Fruit fly (Drosophila melanogaster): ENCODE data around the gene D2hgdh.

The D2hgdh gene

dm6 chrX:2158668-2159163 is 17.4 kb downstream of the D2hgdh start, which contains the start of gene wapl (continued):
- no peak for TF ChIP-seq CG12236 (GFP tag; optimal IDR thresholded peaks at IDR 0.05)
- peak; percentile 91 for TF ChIP-seq sna (GFP tag; IDR thresholded peaks at IDR 0.05; ENCODE audit: partially characterized antibody)
- TF ChIP-seq CG10979 (tag; optimal IDR thresholded peaks at IDR 0.05), result no peak
- TF ChIP-seq chinmo (GFP tag; IDR thresholded peaks at IDR 0.05; ENCODE audit: partially characterized antibody), result peak; percentile 95

dm6 chrX:2161020-2161419 is 19.7 kb downstream of the D2hgdh start:
- TF ChIP-seq CG7963 (GFP tag; IDR thresholded peaks at IDR 0.05; ENCODE audit: partially characterized antibody), result no peak
- TF ChIP-seq lmd (GFP tag; IDR thresholded peaks at IDR 0.05), result peak; percentile 27; the same call in 1 of the 2 replicates
- TF ChIP-seq Six4 (GFP tag; optimal IDR thresholded peaks at IDR 0.05), result no peak
- no peak for TF ChIP-seq repo (GFP tag; optimal IDR thresholded peaks at IDR 0.05)
- peak; percentile 58 for TF ChIP-seq Deaf1 (tag; optimal IDR thresholded peaks at IDR 0.05)
- TF ChIP-seq CG6791 (GFP tag; IDR thresholded peaks at IDR 0.05; ENCODE audit: partially characterized antibody), result no peak
- no peak for TF ChIP-seq shn (GFP tag; optimal IDR thresholded peaks at IDR 0.05)
- TF ChIP-seq CG15269 (tag; optimal IDR thresholded peaks at IDR 0.05), result peak; percentile 46
- TF ChIP-seq pho (GFP tag; optimal IDR thresholded peaks at IDR 0.05), result no peak
- no peak for TF ChIP-seq CG17359 (tag; optimal IDR thresholded peaks at IDR 0.05)
- TF ChIP-seq ssp (GFP tag; IDR thresholded peaks at IDR 0.05), result no peak
- no peak for TF ChIP-seq CG12299 (tag; optimal IDR thresholded peaks at IDR 0.05)
- TF ChIP-seq CG32532 (GFP tag; IDR thresholded peaks at IDR 0.05), result peak; percentile 37; the same call in 1 of the 2 replicates
- no peak for TF ChIP-seq crol (GFP tag; IDR thresholded peaks at IDR 0.05)
- TF ChIP-seq sqz (GFP tag; optimal IDR thresholded peaks at IDR 0.05), result no peak
- no peak for TF ChIP-seq amos (GFP tag; IDR thresholded peaks at IDR 0.05; ENCODE audit: partially characterized antibody)
- no peak for TF ChIP-seq BEAF-32 (GFP tag; optimal IDR thresholded peaks at IDR 0.05)
- no peak for TF ChIP-seq ewg (GFP tag; optimal IDR thresholded peaks at IDR 0.05)
- no peak for TF ChIP-seq CG4854 (GFP tag; optimal IDR thresholded peaks at IDR 0.05)
- TF ChIP-seq grn (GFP tag; optimal IDR thresholded peaks at IDR 0.05), result peak; percentile 85
- TF ChIP-seq crc (GFP tag; optimal IDR thresholded peaks at IDR 0.05), result no peak
- TF ChIP-seq cad (GFP tag; optimal IDR thresholded peaks at IDR 0.05), result no peak
- peak; percentile 8 for TF ChIP-seq grau (tag; optimal IDR thresholded peaks at IDR 0.05)
- TF ChIP-seq CG16863 (GFP tag; optimal IDR thresholded peaks at IDR 0.05), result no peak
- TF ChIP-seq TFAM (GFP tag; optimal IDR thresholded peaks at IDR 0.05), result no peak
- TF ChIP-seq Neu2 (GFP tag; optimal IDR thresholded peaks at IDR 0.05; ENCODE audit: borderline replicate concordance), result no peak
- TF ChIP-seq CG10543 (GFP tag; optimal IDR thresholded peaks at IDR 0.05), result peak; percentile 48
- TF ChIP-seq GATAe (GFP tag; conservative IDR thresholded peaks at IDR 0.05), result peak; percentile 82
- peak; percentile 55 for TF ChIP-seq CG2120 (GFP tag; optimal IDR thresholded peaks at IDR 0.05)
- no peak for TF ChIP-seq CG14965 (GFP tag; optimal IDR thresholded peaks at IDR 0.05; ENCODE audit: borderline replicate concordance)
- TF ChIP-seq row (GFP tag; IDR thresholded peaks at IDR 0.05), result peak; percentile 78
- no peak for TF ChIP-seq CG4707 (GFP tag; optimal IDR thresholded peaks at IDR 0.05)
- TF ChIP-seq rib (GFP tag; IDR thresholded peaks at IDR 0.05), result no peak
- TF ChIP-seq HmgZ (tag; optimal IDR thresholded peaks at IDR 0.05), result peak; percentile 66
- TF ChIP-seq Side (GFP tag; optimal IDR thresholded peaks at IDR 0.05), result no peak
- TF ChIP-seq Fer3 (tag; optimal IDR thresholded peaks at IDR 0.05), result peak; percentile 23
- no peak for TF ChIP-seq zfh2 (GFP tag; optimal IDR thresholded peaks at IDR 0.05)
- no peak; the same call in 1 of the 2 replicates for TF ChIP-seq Xrp1 (GFP tag; IDR thresholded peaks at IDR 0.05)
- no peak for TF ChIP-seq nerfin-1 (tag; optimal IDR thresholded peaks at IDR 0.05)
- TF ChIP-seq C15 (GFP tag; IDR thresholded peaks at IDR 0.05), result no peak
- TF ChIP-seq CG15011 (GFP tag; optimal IDR thresholded peaks at IDR 0.05), result no peak
- no peak for TF ChIP-seq CG11247 (GFP tag; IDR thresholded peaks at IDR 0.05)
- TF ChIP-seq CG3281 (GFP tag; optimal IDR thresholded peaks at IDR 0.05), result peak; percentile 16
- TF ChIP-seq CG2129 (GFP tag; IDR thresholded peaks at IDR 0.05; ENCODE audit: partially characterized antibody), result no peak
